Worm (Caenorhabditis elegans) whole organism, late embryonic: ENCODE data around the gene hphd-1.

ENCODE experiments used
- F13H6.1 ChIP-seq: sonication (generic microtip); optimal IDR thresholded peaks from 2 replicates; lab custom pipeline; 2016; ENCODE audit warnings: missing genetic modification characterization, missing compliant biosample characterization
- Y22D7AL.16 ChIP-seq: sonication (generic microtip); optimal IDR thresholded peaks from 2 replicates; lab custom pipeline; 2016; ENCODE audit warnings: missing genetic modification characterization, missing compliant biosample characterization
- ahr-1 ChIP-seq: sonication (generic microtip); optimal IDR thresholded peaks from 2 replicates; lab custom pipeline; 2016; ENCODE audit warnings: missing genetic modification characterization, missing compliant biosample characterization
- ceh-18 ChIP-seq: sonication (generic microtip); optimal IDR thresholded peaks from 2 replicates; lab custom pipeline; 2016; ENCODE audit warnings: missing genetic modification characterization, missing compliant biosample characterization
- ceh-31 ChIP-seq: sonication (generic microtip); optimal IDR thresholded peaks from 2 replicates; lab custom pipeline; 2016; ENCODE audit warnings: missing genetic modification characterization, missing compliant biosample characterization
- dve-1 ChIP-seq: sonication (generic microtip); optimal IDR thresholded peaks from 2 replicates; lab custom pipeline; 2017; ENCODE audit warnings: antibody characterized with exemption, mild to moderate bottlenecking, missing genetic modification characterization, missing compliant biosample characterization
- fkh-10 ChIP-seq: fragments of 150-350 bp; optimal IDR thresholded peaks from 2 replicates; lab custom pipeline; 2014; ENCODE audit warnings: missing biosample characterization, missing genetic modification reagents, missing genetic modification characterization
- nhr-11 ChIP-seq: fragments of 150-350 bp; optimal IDR thresholded peaks from 2 replicates; lab custom pipeline; 2014; ENCODE audit warnings: missing biosample characterization, missing genetic modification characterization
- tbx-2 ChIP-seq: sonication (generic microtip); optimal IDR thresholded peaks from 2 replicates; lab custom pipeline; 2016; ENCODE audit warnings: missing genetic modification characterization, missing compliant biosample characterization
- unc-55 ChIP-seq: sonication (generic microtip); optimal IDR thresholded peaks from 2 replicates; lab custom pipeline; 2017; ENCODE audit warnings: missing biosample characterization, missing genetic modification reagents, missing genetic modification characterization
- zip-5 ChIP-seq: sonication (generic microtip); optimal IDR thresholded peaks from 2 replicates; lab custom pipeline; 2016; ENCODE audit warnings: missing genetic modification characterization, missing compliant biosample characterization

ce11 chrII:12997413-12997812 lies 1.0 kb upstream of the hphd-1 start, which contains the start of gene Y38F1A.7:
- TF ChIP-seq tbx-2 (tag; lab: Kevin White, UChicago) (no peak), F13H6.1 (tag; lab: Kevin White, UChicago) (no peak), ceh-18 (tag; lab: Kevin White, UChicago) (no peak), ceh-31 (tag; lab: Kevin White, UChicago) (no peak), unc-55 (GFP tag; lab: Kevin White, UChicago) (no peak), nhr-11 (tag; lab: Kevin White, UChicago) (no peak), ahr-1 (tag; lab: Kevin White, UChicago) (no peak), fkh-10 (no peak), dve-1 (tag; lab: Kevin White, UChicago) (no peak), Y22D7AL.16 (tag; lab: Kevin White, UChicago) (no peak), zip-5 (tag; lab: Kevin White, UChicago) (no peak)
